Worm (Caenorhabditis elegans): ENCODE data around the gene lgc-55.

- no peak for TF ChIP-seq tab-1 (GFP tag; IDR thresholded peaks at IDR 0.05)
- no peak for TF ChIP-seq ztf-23 (GFP tag; IDR thresholded peaks at IDR 0.05)
- no peak for TF ChIP-seq flt-1 (GFP tag; IDR thresholded peaks at IDR 0.05)
- TF ChIP-seq cog-1 (tag; optimal IDR thresholded peaks at IDR 0.05): no peak
- TF ChIP-seq med-1 (GFP tag; optimal IDR thresholded peaks at IDR 0.05; ENCODE audit: insufficient read depth): no peak
- no peak for TF ChIP-seq klf-2 (GFP tag; conservative IDR thresholded peaks at IDR 0.05)
- no peak for TF ChIP-seq ztf-29 (GFP tag; IDR thresholded peaks at IDR 0.05)
- TF ChIP-seq ref-1 (GFP tag; conservative IDR thresholded peaks at IDR 0.05): no peak
Observed at ce11 chrV:19994665-19995064, 28.2 kb upstream of the lgc-55 start.
